Worm (Caenorhabditis elegans) whole organism, young adult: ENCODE measurements around the gene ptr-3.

Experiments used
- die-1 ChIP-seq: sonication (generic microtip); optimal IDR thresholded peaks from 2 replicates; lab custom pipeline; 2016; ENCODE audit warnings: missing genotype, mild to moderate bottlenecking, missing genetic modification characterization, missing compliant biosample characterization
- nhr-27 ChIP-seq: fragments of 200-800 bp; sonication (Bioruptor generic); optimal IDR thresholded peaks from 2 replicates; lab custom pipeline; 2018; ENCODE audit warnings: mild to moderate bottlenecking, missing genetic modification characterization, moderate library complexity, missing compliant biosample characterization
- snpc-1.3 ChIP-seq: sonication (generic microtip); optimal IDR thresholded peaks from 2 replicates; lab custom pipeline; 2017; ENCODE audit warnings: missing genetic modification characterization, mild to moderate bottlenecking, missing compliant biosample characterization, antibody characterized with exemption, moderate library complexity, missing genotype, missing genetic modification reagents; ENCODE audit not compliant: insufficient read depth
- ztf-3 ChIP-seq: fragments of 200-800 bp; sonication (Bioruptor generic); optimal IDR thresholded peaks from 2 replicates; lab custom pipeline; 2018; ENCODE audit warnings: mild to moderate bottlenecking, missing genetic modification characterization, missing compliant biosample characterization

ce11 chrII:402435-402834, 35.1 kb upstream of the ptr-3 start, which contains the start of gene clec-10:
- no peak for TF ChIP-seq snpc-1.3 (tag; lab: Kevin White, UChicago)
- TF ChIP-seq ztf-3 (GFP tag; lab: Kevin White, UChicago), result no peak
- TF ChIP-seq nhr-27 (tag; lab: Kevin White, UChicago), result no peak
- no peak for TF ChIP-seq die-1 (tag; lab: Kevin White, UChicago)
